Fruit fly (Drosophila melanogaster) whole organism, embryonic: ENCODE results near the gene drm.

Experiments
- Atf-2 ChIP-seq: fragments of 200-800 bp; sonication (Bioruptor generic); optimal IDR thresholded peaks from 2 replicates; lab custom pipeline; 2016; ENCODE audit warnings: missing biosample characterization, missing genetic modification characterization
- BEAF-32 ChIP-seq: fragments of 200-800 bp; sonication (Bioruptor generic); optimal IDR thresholded peaks from 3 replicates; lab custom pipeline; 2017; ENCODE audit warnings: missing biosample characterization, missing genetic modification characterization, mild to moderate bottlenecking, moderate library complexity, missing genetic modification reagents
- Bdp1 ChIP-seq: fragments of 200-800 bp; sonication (Bioruptor generic); optimal IDR thresholded peaks from 3 replicates; lab custom pipeline; 2016; ENCODE audit warnings: missing biosample characterization, missing genetic modification characterization
- Bteb2 ChIP-seq: fragments of 200-800 bp; sonication (Bioruptor generic); optimal IDR thresholded peaks from 2 replicates; lab custom pipeline; 2016; ENCODE audit warnings: missing biosample characterization, missing genetic modification characterization
- CG12659 ChIP-seq: fragments of 200-800 bp; sonication (Bioruptor generic); optimal IDR thresholded peaks from 3 replicates; lab custom pipeline; 2017; ENCODE audit warnings: mild to moderate bottlenecking, missing biosample characterization, missing genetic modification reagents, missing genetic modification characterization
- CG13287 ChIP-seq: fragments of 200-800 bp; sonication (Bioruptor generic); IDR thresholded peaks from 2 replicates; pipeline ENCODE4 v1.3.6; 2022; ENCODE audit warnings: missing biosample characterization, missing genetic modification characterization; ENCODE audit not compliant: partially characterized antibody
- CG14050 ChIP-seq: fragments of 200-800 bp; sonication (Bioruptor generic); IDR thresholded peaks from 3 replicates; pipeline ENCODE4 v1.3.6; 2022; ENCODE audit warnings: missing biosample characterization, missing genetic modification characterization
- CG16863 ChIP-seq: fragments of 200-800 bp; sonication (Bioruptor generic); optimal IDR thresholded peaks from 3 replicates; lab custom pipeline; 2016; ENCODE audit warnings: missing biosample characterization, missing genetic modification characterization
- CG2199 ChIP-seq: fragments of 200-800 bp; sonication (Bioruptor generic); IDR thresholded peaks from 3 replicates; pipeline ENCODE4 v1.3.6; 2022; ENCODE audit warnings: missing biosample characterization, missing genetic modification characterization
- CG30020 ChIP-seq: fragments of 200-800 bp; optimal IDR thresholded peaks from 2 replicates; lab custom pipeline; 2019; ENCODE audit warnings: missing biosample characterization, mild to moderate bottlenecking, missing genetic modification characterization, moderate library complexity
- CG3847 ChIP-seq: fragments of 200-800 bp; sonication (Bioruptor generic); IDR thresholded peaks from 2 replicates; pipeline ENCODE4 v1.3.6; 2022; ENCODE audit warnings: missing biosample characterization, missing genetic modification characterization
- CG4360 ChIP-seq: fragments of 200-800 bp; sonication (Bioruptor generic); IDR thresholded peaks from 2 replicates; pipeline ENCODE4 v1.3.6; 2022; ENCODE audit warnings: missing biosample characterization, missing genetic modification characterization
- CG4404 ChIP-seq: fragments of 200-800 bp; sonication (Bioruptor generic); IDR thresholded peaks from 2 replicates; pipeline ENCODE4 v1.3.6; 2022; ENCODE audit warnings: missing biosample characterization, missing genetic modification characterization
- CG7963 ChIP-seq: fragments of 200-800 bp; sonication (Bioruptor generic); IDR thresholded peaks from 3 replicates; pipeline ENCODE4 v1.3.6; 2022; ENCODE audit warnings: missing biosample characterization, missing genetic modification characterization; ENCODE audit not compliant: partially characterized antibody
- CG8944 ChIP-seq: fragments of 200-800 bp; sonication (Bioruptor generic); optimal IDR thresholded peaks from 3 replicates; lab custom pipeline; 2016; ENCODE audit warnings: missing biosample characterization, missing genetic modification characterization
- CTCF ChIP-seq: fragments of 200-800 bp; sonication (Bioruptor generic); optimal IDR thresholded peaks from 2 replicates; lab custom pipeline; 2017; ENCODE audit warnings: missing biosample characterization, mild to moderate bottlenecking, missing genetic modification characterization, moderate library complexity
- Dp ChIP-seq: fragments of 200-800 bp; sonication (Bioruptor generic); optimal IDR thresholded peaks from 2 replicates; lab custom pipeline; 2018; ENCODE audit warnings: missing biosample characterization, mild to moderate bottlenecking, missing genetic modification characterization, moderate library complexity
- Dref ChIP-seq: fragments of 200-800 bp; sonication (Bioruptor generic); IDR thresholded peaks from 2 replicates; pipeline ENCODE4 v1.3.6; 2022; ENCODE audit warnings: missing biosample characterization, missing genetic modification characterization
- E2f2 ChIP-seq: fragments of 200-800 bp; sonication (Bioruptor generic); IDR thresholded peaks from 2 replicates; pipeline ENCODE4 v1.3.6; 2022; ENCODE audit warnings: missing biosample characterization, missing genetic modification characterization
- Gsc ChIP-seq: fragments of 200-800 bp; sonication (Bioruptor generic); IDR thresholded peaks from 2 replicates; pipeline ENCODE4 v1.3.6; 2022; ENCODE audit warnings: missing biosample characterization, missing genetic modification characterization
- H2.0 ChIP-seq: fragments of 200-800 bp; sonication (Bioruptor generic); IDR thresholded peaks from 2 replicates; pipeline ENCODE4 v1.3.6; 2022; ENCODE audit warnings: missing biosample characterization, missing genetic modification characterization
- Hr51 ChIP-seq, 2 experiments: fragments of 200-800 bp; sonication (Bioruptor generic); optimal IDR thresholded peaks; 2 replicates in 1 of 2; 3 replicates in 1 of 2; lab custom pipeline; 2016 to 2018; ENCODE audit warnings: missing biosample characterization in 2 of 2, missing genetic modification characterization in 2 of 2, mild to moderate bottlenecking in 1 of 2, moderate library complexity in 1 of 2
- Hsf ChIP-seq: fragments of 200-800 bp; sonication (Bioruptor generic); optimal IDR thresholded peaks from 3 replicates; lab custom pipeline; 2016; ENCODE audit warnings: missing biosample characterization, missing genetic modification characterization
- Max ChIP-seq: fragments of 200-800 bp; sonication (Bioruptor generic); optimal IDR thresholded peaks from 2 replicates; lab custom pipeline; 2016; ENCODE audit warnings: missing biosample characterization, mild to moderate bottlenecking, missing genetic modification characterization
- Myb ChIP-seq: fragments of 200-800 bp; sonication (Bioruptor generic); optimal IDR thresholded peaks from 2 replicates; lab custom pipeline; 2016; ENCODE audit warnings: missing biosample characterization, missing genetic modification characterization
- Pdp1 ChIP-seq, 2 experiments: fragments of 200-800 bp; sonication (Bioruptor generic); optimal IDR thresholded peaks; 3 replicates each; lab custom pipeline; 2016; ENCODE audit warnings: missing biosample characterization in 2 of 2, missing genetic modification characterization in 2 of 2, mild to moderate bottlenecking in 1 of 2, moderate library complexity in 1 of 2
- ac ChIP-seq: fragments of 200-800 bp; sonication (Bioruptor generic); optimal IDR thresholded peaks from 3 replicates; lab custom pipeline; 2017; ENCODE audit warnings: missing biosample characterization, mild to moderate bottlenecking, missing genetic modification characterization
- aop ChIP-seq: fragments of 200-800 bp; sonication (Bioruptor generic); IDR thresholded peaks from 2 replicates; pipeline ENCODE4 v1.3.6; 2022; ENCODE audit warnings: missing biosample characterization, missing genetic modification characterization
- ara ChIP-seq: fragments of 200-800 bp; sonication (Bioruptor generic); IDR thresholded peaks from 2 replicates; pipeline ENCODE4 v1.3.6; 2022; ENCODE audit warnings: missing biosample characterization, missing genetic modification characterization
- ase ChIP-seq: fragments of 200-800 bp; sonication (Bioruptor generic); IDR thresholded peaks from 3 replicates; pipeline ENCODE4 v1.3.6; 2022; ENCODE audit warnings: missing biosample characterization, missing genetic modification characterization
- crol ChIP-seq: fragments of 200-800 bp; sonication (Bioruptor generic); IDR thresholded peaks from 2 replicates; pipeline ENCODE4 v1.3.6; 2022; ENCODE audit warnings: missing biosample characterization, missing genetic modification characterization
- crp ChIP-seq, 2 experiments: fragments of 200-800 bp; sonication (Bioruptor generic); optimal IDR thresholded peaks; 2 replicates in 1 of 2; 3 replicates in 1 of 2; lab custom pipeline; 2017; ENCODE audit warnings: missing biosample characterization in 2 of 2, missing genetic modification characterization in 2 of 2, mild to moderate bottlenecking in 1 of 2, moderate library complexity in 1 of 2
- dm ChIP-seq: fragments of 200-800 bp; sonication (Bioruptor generic); optimal IDR thresholded peaks from 3 replicates; lab custom pipeline; 2016; ENCODE audit warnings: missing biosample characterization, missing genetic modification characterization
- esg ChIP-seq: fragments of 200-800 bp; sonication (Bioruptor generic); conservative IDR thresholded peaks from 2 replicates; pipeline ENCODE4 v1.3.6; 2022; ENCODE audit warnings: missing biosample characterization, missing genetic modification characterization
- fd102C ChIP-seq: fragments of 200-800 bp; sonication (Bioruptor generic); optimal IDR thresholded peaks from 2 replicates; lab custom pipeline; 2018; ENCODE audit warnings: missing biosample characterization, mild to moderate bottlenecking, missing genetic modification characterization, moderate library complexity
- gfzf ChIP-seq: fragments of 200-800 bp; sonication (Bioruptor generic); optimal IDR thresholded peaks from 2 replicates; lab custom pipeline; 2016; ENCODE audit warnings: missing biosample characterization, mild to moderate bottlenecking, missing genetic modification characterization, moderate library complexity
- knrl ChIP-seq: fragments of 200-800 bp; sonication (Bioruptor generic); IDR thresholded peaks from 3 replicates; pipeline ENCODE4 v1.3.6; 2022; ENCODE audit warnings: missing biosample characterization, missing genetic modification characterization; ENCODE audit not compliant: partially characterized antibody
- pzg ChIP-seq: fragments of 200-800 bp; sonication (Bioruptor generic); optimal IDR thresholded peaks from 3 replicates; lab custom pipeline; 2018; ENCODE audit warnings: missing biosample characterization, mild to moderate bottlenecking, missing genetic modification characterization, moderate library complexity
- ranshi ChIP-seq: fragments of 200-800 bp; sonication (Bioruptor generic); IDR thresholded peaks from 2 replicates; pipeline ENCODE4 v1.3.6; 2022; ENCODE audit warnings: missing biosample characterization, missing genetic modification characterization
- rib ChIP-seq: fragments of 200-800 bp; sonication (Bioruptor generic); IDR thresholded peaks from 2 replicates; pipeline ENCODE4 v1.3.6; 2022; ENCODE audit warnings: missing biosample characterization, missing genetic modification characterization
- row ChIP-seq: fragments of 200-800 bp; sonication (Bioruptor generic); IDR thresholded peaks from 3 replicates; pipeline ENCODE4 v1.3.6; 2022; ENCODE audit warnings: missing biosample characterization, missing genetic modification characterization
- sim ChIP-seq: fragments of 200-800 bp; sonication (Bioruptor generic); IDR thresholded peaks from 2 replicates; pipeline ENCODE4 v1.3.6; 2022; ENCODE audit warnings: missing biosample characterization, missing genetic modification characterization
- stwl ChIP-seq: fragments of 200-800 bp; sonication (Bioruptor generic); optimal IDR thresholded peaks from 3 replicates; lab custom pipeline; 2018; ENCODE audit warnings: missing biosample characterization, mild to moderate bottlenecking, missing genetic modification characterization, moderate library complexity
- trem ChIP-seq: fragments of 200-800 bp; optimal IDR thresholded peaks from 3 replicates; lab custom pipeline; 2019; ENCODE audit warnings: missing biosample characterization, mild to moderate bottlenecking, missing genetic modification characterization, moderate library complexity
- zf30C ChIP-seq: fragments of 200-800 bp; sonication (Bioruptor generic); optimal IDR thresholded peaks from 3 replicates; lab custom pipeline; 2018; ENCODE audit warnings: missing biosample characterization, mild to moderate bottlenecking, missing genetic modification characterization

The drm gene

DNA sequence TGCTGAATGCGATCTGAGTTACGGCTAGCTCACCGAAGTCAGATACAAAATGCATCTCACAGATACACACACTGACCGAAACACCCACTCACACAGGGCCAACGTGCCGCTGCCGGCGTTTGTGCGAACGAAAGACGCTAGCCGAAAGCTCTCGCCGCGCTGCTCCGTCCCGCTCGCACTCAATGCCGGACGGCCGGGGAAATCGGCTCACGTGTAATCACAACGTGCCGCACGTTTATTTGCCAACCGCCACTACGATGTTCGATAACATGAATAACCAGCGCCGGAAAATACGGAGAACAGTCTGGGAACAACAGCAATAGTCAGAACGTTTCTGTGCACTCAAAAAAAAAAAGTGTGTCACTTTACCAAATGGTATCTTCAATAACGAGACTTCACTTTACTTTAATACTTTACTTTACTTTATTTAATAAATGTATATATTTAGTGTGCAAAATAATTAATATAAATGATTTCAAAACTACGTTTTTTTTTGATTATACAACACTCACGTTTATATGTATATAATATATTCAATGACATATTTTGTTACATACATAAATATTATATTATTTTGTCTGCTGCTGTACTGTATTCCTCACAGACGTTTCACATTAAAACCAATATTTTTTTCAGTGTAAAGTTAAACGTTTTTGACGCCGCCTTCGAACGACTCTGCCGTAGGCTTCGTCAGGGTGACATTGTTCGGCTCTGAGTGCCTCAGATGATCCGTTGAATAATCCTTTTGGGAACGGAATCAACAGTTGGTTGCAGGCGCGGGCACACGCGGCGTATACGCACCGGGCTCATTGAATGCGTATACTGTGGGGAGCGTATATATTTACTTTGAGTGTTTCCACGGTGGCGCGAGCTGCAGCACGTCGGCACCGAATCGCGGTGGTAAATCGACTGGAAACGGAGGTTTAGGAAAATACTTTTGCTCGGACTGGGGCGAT, 31.6 kb upstream of the drm start, which contains the start of gene tim (continued):
- TF ChIP-seq Atf-2 (GFP tag; lab: Kevin White, UChicago) (no peak), CG30020 (tag; lab: Kevin White, UChicago) (no peak), CG4404 (no peak), Gsc (GFP tag; lab: Robert Waterston, UW) (no peak), Dref (GFP tag; lab: Robert Waterston, UW) (peak; percentile 34), row (GFP tag; lab: Robert Waterston, UW) (peak; percentile 36; the same call in 2 of the 3 replicates), esg (GFP tag; lab: Robert Waterston, UW) (no peak), ara (0 out of 2 replicates have a peak, but pooled peaks have one; percentile 25), CTCF (GFP tag; lab: Kevin White, UChicago) (no peak), CG12659 (GFP tag; lab: Kevin White, UChicago) (peak; percentile 40), Bdp1 (GFP tag; lab: Kevin White, UChicago) (no peak), Myb (GFP tag; lab: Kevin White, UChicago) (no peak), knrl (GFP tag; lab: Robert Waterston, UW) (no peak), ranshi (GFP tag; lab: Robert Waterston, UW) (no peak), Hr51 (GFP tag; optimal IDR thresholded peaks at IDR 0.05; lab: Kevin White, UChicago) (no peak), CG4360 (GFP tag; lab: Robert Waterston, UW) (no peak), H2.0 (GFP tag; lab: Robert Waterston, UW) (no peak), Bteb2 (GFP tag; lab: Kevin White, UChicago) (no peak), fd102C (GFP tag; lab: Kevin White, UChicago) (no peak)

dm6 chr2L:3510002-3510401, 29.0 kb upstream of the drm start, which contains the start of gene CG31954:
Gene CG31954 (minus strand): TSS chr2L:3510102.
- no peak for TF ChIP-seq ac (GFP tag; lab: Kevin White, UChicago)

DNA sequence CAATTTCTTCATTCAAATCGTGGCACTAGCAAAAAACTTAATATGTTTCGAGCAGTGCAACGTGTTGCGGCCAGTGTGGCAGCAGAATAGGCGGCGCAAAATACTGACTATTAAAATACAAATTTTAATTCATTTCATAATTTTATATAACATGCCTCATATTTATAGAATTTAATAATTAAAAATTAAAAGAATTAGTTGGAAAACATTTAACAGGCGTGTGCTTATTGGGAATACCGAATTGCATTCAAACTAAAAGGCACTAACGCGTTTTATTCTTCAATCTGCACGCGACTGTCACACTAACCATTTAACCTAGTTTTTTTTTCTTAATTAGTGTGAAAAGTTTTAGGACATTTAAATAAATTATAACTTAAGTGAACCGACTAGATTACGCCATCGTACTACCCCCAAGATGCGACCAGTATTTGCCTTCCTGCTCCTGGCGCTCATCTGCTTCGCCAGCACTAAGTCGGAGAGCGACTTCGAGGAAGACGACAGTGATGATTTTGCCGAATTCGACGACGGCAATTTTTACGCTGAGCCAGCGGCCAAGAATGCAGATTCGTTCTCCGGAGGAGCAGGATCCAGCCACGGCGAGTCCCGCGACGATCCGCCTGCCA, 24.4 kb upstream of the drm start, which contains the start of the genes LeuRS and CG17593:
Gene LeuRS, minus strand, starts transcription at position 88 of the 623 bp plus-strand sequence.
Gene CG17593, plus strand, starts transcription at position 304 of the 623 bp plus-strand sequence.
- no peak for TF ChIP-seq aop (GFP tag; lab: Robert Waterston, UW)
- no peak for TF ChIP-seq ase (GFP tag; lab: Robert Waterston, UW)
- TF ChIP-seq sim (GFP tag; lab: Robert Waterston, UW): no peak
- peak in 1 of 2 experiments; percentile 18 for TF ChIP-seq crp (GFP tag; optimal IDR thresholded peaks at IDR 0.05; lab: Kevin White, UChicago)
- no peak for TF ChIP-seq Hsf
- no peak for TF ChIP-seq CG30020 (tag; lab: Kevin White, UChicago)
- TF ChIP-seq crol: no peak
- TF ChIP-seq BEAF-32: peak; percentile 24
- no peak for TF ChIP-seq CG16863 (GFP tag; lab: Kevin White, UChicago)
- no peak for TF ChIP-seq CG3847 (GFP tag; lab: Robert Waterston, UW)
- peak; percentile 40 for TF ChIP-seq pzg (GFP tag; lab: Kevin White, UChicago)
- peak; percentile 44; the same call in 1 of the 2 replicates for TF ChIP-seq CG13287 (GFP tag; lab: Robert Waterston, UW)
- peak; percentile 38; the same call in 2 of the 3 replicates for TF ChIP-seq row (GFP tag; lab: Robert Waterston, UW)
- TF ChIP-seq rib (GFP tag; lab: Robert Waterston, UW): no peak
- peak; percentile 84 for TF ChIP-seq trem (tag; lab: Kevin White, UChicago)
- peak; percentile 70 for TF ChIP-seq gfzf (GFP tag; lab: Kevin White, UChicago)
- peak; percentile 33 for TF ChIP-seq Dp
- peak; percentile 72 for TF ChIP-seq stwl (tag; lab: Kevin White, UChicago)
- no peak for TF ChIP-seq CG2199 (GFP tag; lab: Robert Waterston, UW)
- peak; percentile 54 for TF ChIP-seq zf30C
- no peak for TF ChIP-seq Pdp1 (GFP tag; optimal IDR thresholded peaks at IDR 0.05; lab: Kevin White, UChicago)
- peak; percentile 46; the same call in 1 of the 2 replicates for TF ChIP-seq E2f2 (GFP tag; lab: Robert Waterston, UW)
- 0 out of 3 replicates have a peak, but pooled peaks have one; percentile 20 for TF ChIP-seq CG7963 (GFP tag; lab: Robert Waterston, UW)
- no peak for TF ChIP-seq CG8944
- peak; percentile 58 for TF ChIP-seq Max (GFP tag; lab: Kevin White, UChicago)
- peak; percentile 39 for TF ChIP-seq dm (GFP tag; lab: Kevin White, UChicago)
- no peak for TF ChIP-seq CG14050 (GFP tag; lab: Robert Waterston, UW)
